Fruit fly (Drosophila melanogaster): ENCODE results near the gene Esyt2.
A peak's percentile ranks its signal among the peaks of the same experiment; 100 is the strongest.

Gene Esyt2

dm6 chr3R:24566756-24567426 lies 22.4 kb downstream of the Esyt2 start:
- TF ChIP-seq h (GFP tag; optimal IDR thresholded peaks at IDR 0.05): peak; percentile 35
- TF ChIP-seq psq (GFP tag; optimal IDR thresholded peaks at IDR 0.05): peak; percentile 58
- TF ChIP-seq brk (GFP tag; optimal IDR thresholded peaks at IDR 0.05): no peak
- TF ChIP-seq rgr (GFP tag; optimal IDR thresholded peaks at IDR 0.05): peak; percentile 24
- TF ChIP-seq Hnf4 (GFP tag; optimal IDR thresholded peaks at IDR 0.05): no peak
- TF ChIP-seq br (GFP tag; optimal IDR thresholded peaks at IDR 0.05): peak; percentile 35
- peak; percentile 19 for TF ChIP-seq OdsH (GFP tag; optimal IDR thresholded peaks at IDR 0.05)
- no peak for TF ChIP-seq Abd-B (GFP tag; optimal IDR thresholded peaks at IDR 0.05)
- no peak for TF ChIP-seq CG32264 (GFP tag; optimal IDR thresholded peaks at IDR 0.05)
- peak; percentile 3 for TF ChIP-seq fru (GFP tag; optimal IDR thresholded peaks at IDR 0.05)

- TF ChIP-seq br (GFP tag; optimal IDR thresholded peaks at IDR 0.05) (peak; percentile 54), h (GFP tag; optimal IDR thresholded peaks at IDR 0.05) (peak; percentile 76), Dif (GFP tag; optimal IDR thresholded peaks at IDR 0.05; ENCODE audit: partially characterized antibody) (no peak), sv (GFP tag; optimal IDR thresholded peaks at IDR 0.05) (peak; percentile 87), HLH106 (tag; optimal IDR thresholded peaks at IDR 0.05) (peak; percentile 47), Hr83 (GFP tag; optimal IDR thresholded peaks at IDR 0.05; ENCODE audit: poor library complexity, severe bottlenecking) (peak; percentile 18), psq (GFP tag; optimal IDR thresholded peaks at IDR 0.05) (peak; percentile 46), OdsH (GFP tag; optimal IDR thresholded peaks at IDR 0.05) (peak; percentile 26), Hnf4 (GFP tag; optimal IDR thresholded peaks at IDR 0.05) (peak; percentile 63), Jra (GFP tag; optimal IDR thresholded peaks at IDR 0.05) (peak; percentile 9), tai (GFP tag; optimal IDR thresholded peaks at IDR 0.05) (peak; percentile 38), CG9705 (GFP tag; optimal IDR thresholded peaks at IDR 0.05) (no peak), fru (GFP tag; optimal IDR thresholded peaks at IDR 0.05) (peak; percentile 43), rgr (GFP tag; optimal IDR thresholded peaks at IDR 0.05) (peak; percentile 76), woc (GFP tag; optimal IDR thresholded peaks at IDR 0.05) (peak; percentile 18), dmrt93B (GFP tag; optimal IDR thresholded peaks at IDR 0.05) (peak; percentile 37), brk (GFP tag; optimal IDR thresholded peaks at IDR 0.05) (no peak), Abd-B (GFP tag; optimal IDR thresholded peaks at IDR 0.05) (no peak), foxo (GFP tag; optimal IDR thresholded peaks at IDR 0.05) (peak in 1 of 2 experiments; percentile 69), ey (GFP tag; optimal IDR thresholded peaks at IDR 0.05) (peak; percentile 68), Sp1 (GFP tag; optimal IDR thresholded peaks at IDR 0.05) (peak; percentile 38)
Observed at dm6 chr3R:24567427-24567771, 22.9 kb downstream of the Esyt2 start.

- TF ChIP-seq Dif (GFP tag; optimal IDR thresholded peaks at IDR 0.05; ENCODE audit: partially characterized antibody) (peak; percentile 8), foxo (GFP tag; optimal IDR thresholded peaks at IDR 0.05) (peak in 1 of 2 experiments; percentile 12), N (GFP tag; optimal IDR thresholded peaks at IDR 0.05) (no peak), CG32264 (GFP tag; optimal IDR thresholded peaks at IDR 0.05) (no peak), dmrt93B (GFP tag; optimal IDR thresholded peaks at IDR 0.05) (no peak), psq (GFP tag; optimal IDR thresholded peaks at IDR 0.05) (peak; percentile 21), tai (GFP tag; optimal IDR thresholded peaks at IDR 0.05) (no peak), h (GFP tag; optimal IDR thresholded peaks at IDR 0.05) (peak; percentile 90), Rel (GFP tag; optimal IDR thresholded peaks at IDR 0.05) (no peak), Rel (tag; optimal IDR thresholded peaks at IDR 0.05) (peak; percentile 34), br (GFP tag; optimal IDR thresholded peaks at IDR 0.05) (peak; percentile 24), OdsH (GFP tag; optimal IDR thresholded peaks at IDR 0.05) (peak; percentile 11)
Observed at dm6 chr3R:24568251-24568932, 23.9 kb downstream of the Esyt2 start.

dm6 chr3R:24569669-24570349 lies 25.3 kb downstream of the Esyt2 start:
- no peak for TF ChIP-seq Dif (GFP tag; optimal IDR thresholded peaks at IDR 0.05; ENCODE audit: partially characterized antibody)
- no peak for TF ChIP-seq HLH106 (tag; optimal IDR thresholded peaks at IDR 0.05)
- no peak for TF ChIP-seq OdsH (GFP tag; optimal IDR thresholded peaks at IDR 0.05)
- no peak for TF ChIP-seq Hr83 (GFP tag; optimal IDR thresholded peaks at IDR 0.05; ENCODE audit: poor library complexity, severe bottlenecking)
- no peak for TF ChIP-seq rgr (GFP tag; optimal IDR thresholded peaks at IDR 0.05)
- no peak for TF ChIP-seq Dfd (GFP tag; optimal IDR thresholded peaks at IDR 0.05)
- no peak for TF ChIP-seq Hr78 (GFP tag; optimal IDR thresholded peaks at IDR 0.05)
- no peak for TF ChIP-seq psq (GFP tag; optimal IDR thresholded peaks at IDR 0.05)
- no peak for TF ChIP-seq fru (GFP tag; optimal IDR thresholded peaks at IDR 0.05)
- TF ChIP-seq CrebA (GFP tag; optimal IDR thresholded peaks at IDR 0.05; ENCODE audit: borderline replicate concordance): no peak
- no peak for TF ChIP-seq Myc (optimal IDR thresholded peaks at IDR 0.05)
- no peak for TF ChIP-seq Mio (GFP tag; optimal IDR thresholded peaks at IDR 0.05)
